Fruit fly (Drosophila melanogaster): ENCODE data around the gene ATPsynE.

ATPsynE gene

dm6 chr3R:14326250-14327112 lies at the start of gene ATPsynE, which contains the start of gene Afti (continued):
- TF ChIP-seq Doc3 (GFP tag; IDR thresholded peaks at IDR 0.05; ENCODE audit: partially characterized antibody) (peak; percentile 50; the same call in 2 of the 3 replicates), Bdp1 (GFP tag; optimal IDR thresholded peaks at IDR 0.05) (peak; percentile 56), Side (GFP tag; optimal IDR thresholded peaks at IDR 0.05) (no peak), nmo (GFP tag; optimal IDR thresholded peaks at IDR 0.05) (peak; percentile 74), ara (GFP tag; IDR thresholded peaks at IDR 0.05) (peak; percentile 47; the same call in 1 of the 2 replicates), HmgD (GFP tag; optimal IDR thresholded peaks at IDR 0.05) (no peak), shn (GFP tag; optimal IDR thresholded peaks at IDR 0.05) (peak; percentile 27), ase (GFP tag; IDR thresholded peaks at IDR 0.05) (peak; percentile 49; the same call in 1 of the 3 replicates), CG11247 (GFP tag; IDR thresholded peaks at IDR 0.05) (peak; percentile 62), CkIIα-i1 (GFP tag; IDR thresholded peaks at IDR 0.05) (no peak), bcd (GFP tag; optimal IDR thresholded peaks at IDR 0.05) (peak; percentile 72), az2 (GFP tag; optimal IDR thresholded peaks at IDR 0.05) (peak; percentile 68), CG32532 (GFP tag; IDR thresholded peaks at IDR 0.05) (peak; percentile 84), tin (GFP tag; optimal IDR thresholded peaks at IDR 0.05) (peak; percentile 77), CG8290 (GFP tag; optimal IDR thresholded peaks at IDR 0.05) (no peak), CG8290 (tag; optimal IDR thresholded peaks at IDR 0.05) (no peak), zf30C (GFP tag; optimal IDR thresholded peaks at IDR 0.05) (no peak), Lim3 (GFP tag; IDR thresholded peaks at IDR 0.05) (no peak), Atf-2 (GFP tag; optimal IDR thresholded peaks at IDR 0.05) (peak; percentile 40), CG31441 (GFP tag; IDR thresholded peaks at IDR 0.05) (no peak), CG18262 (tag; optimal IDR thresholded peaks at IDR 0.05) (peak; percentile 69), CG3847 (GFP tag; IDR thresholded peaks at IDR 0.05) (peak; percentile 83), CG8765 (GFP tag; IDR thresholded peaks at IDR 0.05) (no peak), gt (GFP tag; IDR thresholded peaks at IDR 0.05) (no peak), Trl (optimal IDR thresholded peaks at IDR 0.05) (no peak), Trl (GFP tag; optimal IDR thresholded peaks at IDR 0.05) (peak; percentile 73), CG12659 (GFP tag; optimal IDR thresholded peaks at IDR 0.05) (peak; percentile 77), Taf1 (GFP tag; IDR thresholded peaks at IDR 0.05) (peak; percentile 51), luna (GFP tag; optimal IDR thresholded peaks at IDR 0.05) (peak; percentile 49), tgo (GFP tag; IDR thresholded peaks at IDR 0.05) (peak; percentile 73), Aef1 (GFP tag; IDR thresholded peaks at IDR 0.05) (peak; percentile 73), CG13296 (GFP tag; optimal IDR thresholded peaks at IDR 0.05) (peak; percentile 73), Dref (GFP tag; IDR thresholded peaks at IDR 0.05) (peak; percentile 82), dmrt99B (tag; optimal IDR thresholded peaks at IDR 0.05) (no peak), ab (GFP tag; optimal IDR thresholded peaks at IDR 0.05) (no peak), pita (GFP tag; optimal IDR thresholded peaks at IDR 0.05) (no peak), otp (GFP tag; IDR thresholded peaks at IDR 0.05) (0 out of 3 replicates have a peak, but pooled peaks have one; percentile 5), CG17912 (GFP tag; optimal IDR thresholded peaks at IDR 0.05) (peak; percentile 50), vvl (GFP tag; IDR thresholded peaks at IDR 0.05) (peak; percentile 82; the same call in 1 of the 2 replicates), Bgb (GFP tag; IDR thresholded peaks at IDR 0.05; ENCODE audit: partially characterized antibody) (peak; percentile 82), Dp (GFP tag; optimal IDR thresholded peaks at IDR 0.05) (peak; percentile 59), ssp (GFP tag; IDR thresholded peaks at IDR 0.05) (peak; percentile 57; the same call in 1 of the 2 replicates), fd96Cb (tag; optimal IDR thresholded peaks at IDR 0.05) (peak; percentile 63), CG15479 (GFP tag; optimal IDR thresholded peaks at IDR 0.05) (no peak), sob (GFP tag; IDR thresholded peaks at IDR 0.05) (peak; percentile 70), CG2712 (tag; optimal IDR thresholded peaks at IDR 0.05) (peak; percentile 70), CG1832 (GFP tag; optimal IDR thresholded peaks at IDR 0.05) (peak; percentile 55), tio (GFP tag; optimal IDR thresholded peaks at IDR 0.05) (no peak), CG9727 (GFP tag; optimal IDR thresholded peaks at IDR 0.05) (peak; percentile 71), CG33557 (GFP tag; optimal IDR thresholded peaks at IDR 0.05) (no peak)
